Fruit fly (Drosophila melanogaster): ENCODE measurements around the gene CG15465.
A peak's percentile ranks its signal among the peaks of the same experiment; 100 is the strongest.

Gene CG15465

dm6 chrX:5041525-5042454, 43.8 kb upstream of the CG15465 start (continued):
- TF ChIP-seq B-H1 (GFP tag; IDR thresholded peaks at IDR 0.05) (peak; percentile 56), cas (GFP tag; IDR thresholded peaks at IDR 0.05) (peak; percentile 60; the same call in 1 of the 2 replicates), Xrp1 (GFP tag; IDR thresholded peaks at IDR 0.05) (peak; percentile 74), schlank (tag; optimal IDR thresholded peaks at IDR 0.05) (peak; percentile 26), pfk (GFP tag; optimal IDR thresholded peaks at IDR 0.05) (no peak), CG8388 (GFP tag; optimal IDR thresholded peaks at IDR 0.05) (peak; percentile 36), sisA (GFP tag; IDR thresholded peaks at IDR 0.05) (peak; percentile 65; the same call in 1 of the 2 replicates), Pdp1 (GFP tag; optimal IDR thresholded peaks at IDR 0.05) (peak; percentile 48 to 49), CG1792 (GFP tag; optimal IDR thresholded peaks at IDR 0.05) (no peak), Bdp1 (GFP tag; optimal IDR thresholded peaks at IDR 0.05) (no peak), CG7556 (GFP tag; optimal IDR thresholded peaks at IDR 0.05) (peak; percentile 55), CG6175 (GFP tag; IDR thresholded peaks at IDR 0.05) (peak; percentile 77; the same call in 2 of the 3 replicates), ara (GFP tag; IDR thresholded peaks at IDR 0.05) (peak; percentile 65), kay (GFP tag; optimal IDR thresholded peaks at IDR 0.05) (peak; percentile 24), H15 (GFP tag; IDR thresholded peaks at IDR 0.05) (peak; percentile 73; the same call in 2 of the 3 replicates), NfI (GFP tag; optimal IDR thresholded peaks at IDR 0.05) (peak; percentile 52), ken (GFP tag; IDR thresholded peaks at IDR 0.05) (peak; percentile 55; the same call in 2 of the 3 replicates), PHDP (tag; optimal IDR thresholded peaks at IDR 0.05) (peak; percentile 54), Fer1 (GFP tag; optimal IDR thresholded peaks at IDR 0.05) (peak; percentile 66), pan (optimal IDR thresholded peaks at IDR 0.05) (no peak), pan (GFP tag; optimal IDR thresholded peaks at IDR 0.05 in 1 of 2, IDR thresholded peaks at IDR 0.05 in 1 of 2) (peak in 1 of 2 experiments; percentile 87), CG15514 (GFP tag; optimal IDR thresholded peaks at IDR 0.05) (peak; percentile 49), scrt (GFP tag; optimal IDR thresholded peaks at IDR 0.05) (peak; percentile 45), CG31388 (GFP tag; optimal IDR thresholded peaks at IDR 0.05) (no peak), HmgZ (tag; optimal IDR thresholded peaks at IDR 0.05) (peak; percentile 12), lab (GFP tag; optimal IDR thresholded peaks at IDR 0.05) (peak; percentile 80), CG32772 (GFP tag; IDR thresholded peaks at IDR 0.05) (peak; percentile 78), CG11723 (GFP tag; optimal IDR thresholded peaks at IDR 0.05) (no peak), MBD-R2 (GFP tag; IDR thresholded peaks at IDR 0.05) (peak; percentile 41; the same call in 1 of the 2 replicates), CG11560 (tag; IDR thresholded peaks at IDR 0.05) (peak; percentile 66), unc-4 (GFP tag; IDR thresholded peaks at IDR 0.05; ENCODE audit: partially characterized antibody) (no peak), CG17568 (GFP tag; optimal IDR thresholded peaks at IDR 0.05) (no peak), CG31224 (GFP tag; IDR thresholded peaks at IDR 0.05) (peak; percentile 79), ems (GFP tag; optimal IDR thresholded peaks at IDR 0.05) (peak; percentile 30), eyg (GFP tag; optimal IDR thresholded peaks at IDR 0.05) (no peak), Rx (GFP tag; IDR thresholded peaks at IDR 0.05) (0 out of 2 replicates have a peak, but pooled peaks have one; percentile 18), CG2712 (tag; optimal IDR thresholded peaks at IDR 0.05) (peak; percentile 66), bsh (GFP tag; optimal IDR thresholded peaks at IDR 0.05) (peak in 1 of 2 experiments; percentile 56), Sox102F (GFP tag; optimal IDR thresholded peaks at IDR 0.05) (peak; percentile 68), CG6272 (GFP tag; IDR thresholded peaks at IDR 0.05) (peak; percentile 63), fu2 (GFP tag; optimal IDR thresholded peaks at IDR 0.05) (no peak), crc (GFP tag; optimal IDR thresholded peaks at IDR 0.05) (peak; percentile 2), bowl (GFP tag; IDR thresholded peaks at IDR 0.05) (peak; percentile 44; the same call in 1 of the 2 replicates), CG10366 (GFP tag; IDR thresholded peaks at IDR 0.05) (peak; percentile 82), Nf-YB (GFP tag; optimal IDR thresholded peaks at IDR 0.05) (peak; percentile 9), Meics (GFP tag; optimal IDR thresholded peaks at IDR 0.05) (peak; percentile 67), CG17186 (GFP tag; optimal IDR thresholded peaks at IDR 0.05) (no peak), CG10147 (GFP tag; optimal IDR thresholded peaks at IDR 0.05) (peak; percentile 59)
